Fruit fly (Drosophila melanogaster) Kc167 (cell line): ENCODE data around the gene LUBEL.

ENCODE experiments used
- Myc ChIP-seq: fragments of >200 bp; optimal IDR thresholded peaks from 2 replicates; lab custom pipeline; 2017; ENCODE audit warnings: missing external identifiers
- Sin3A ChIP-seq: fragments of >200 bp; optimal IDR thresholded peaks from 2 replicates; lab custom pipeline; 2018; ENCODE audit warnings: missing external identifiers
- h ChIP-seq: fragments of >200 bp; optimal IDR thresholded peaks from 3 replicates; lab custom pipeline; 2018; ENCODE audit warnings: missing external identifiers
- psq ChIP-seq: fragments of >200 bp; optimal IDR thresholded peaks from 2 replicates; lab custom pipeline; 2017; ENCODE audit warnings: missing external identifiers

dm6 chr2L:6774853-6775252, 2.3 kb upstream of the LUBEL start:
- TF ChIP-seq psq (no peak), Myc (lab: Kevin White, UChicago) (no peak), Sin3A (lab: Kevin White, UChicago) (no peak), h (lab: Kevin White, UChicago) (no peak)
